Fruit fly (Drosophila melanogaster) whole organism, wandering third instar larva: ENCODE data around the gene Idgf1.

ENCODE experiments used
- pan ChIP-seq: fragments of >200 bp; optimal IDR thresholded peaks from 2 replicates; lab custom pipeline; 2017
- psq ChIP-seq: fragments of 200-800 bp; sonication (Bioruptor generic); optimal IDR thresholded peaks from 3 replicates; lab custom pipeline; 2017; ENCODE audit warnings: missing biosample characterization, mild to moderate bottlenecking, missing genetic modification characterization, moderate library complexity

DNA sequence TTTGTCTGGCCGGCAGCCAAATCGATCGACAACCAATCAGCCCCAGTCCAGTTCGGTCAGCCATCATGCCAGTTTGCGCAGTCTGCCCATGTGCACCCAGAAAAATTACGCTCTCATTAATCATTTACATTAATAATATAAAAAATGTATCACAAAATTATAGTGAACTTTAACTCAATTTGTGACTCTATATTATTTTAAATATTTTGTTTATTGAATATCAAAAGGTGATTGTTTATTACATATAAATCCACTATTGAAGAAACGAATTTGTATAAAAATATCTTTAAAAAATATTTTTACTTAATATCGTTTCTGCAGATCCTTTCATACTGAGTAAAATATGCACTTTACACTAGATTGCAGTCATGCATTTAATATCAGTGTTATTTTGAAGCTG is 37.8 kb upstream of the Idgf1 start:
- no peak for TF ChIP-seq pan (lab: Kevin White, UChicago)
- TF ChIP-seq psq (GFP tag; lab: Kevin White, UChicago): peak; percentile 24
